Worm (Caenorhabditis elegans) whole organism, L2 larva: ENCODE data around the gene Y53G8AR.9.

ENCODE experiments used
- C34F6.9 ChIP-seq: fragments of 150-350 bp; optimal IDR thresholded peaks from 2 replicates; lab custom pipeline; 2014; ENCODE audit warnings: missing biosample characterization, missing genetic modification characterization
- F13H6.1 ChIP-seq: sonication (generic microtip); optimal IDR thresholded peaks from 2 replicates; lab custom pipeline; 2016; ENCODE audit warnings: missing genetic modification characterization, missing compliant biosample characterization
- Y55F3AM.14 ChIP-seq: fragments of 200-800 bp; sonication (Bioruptor generic); optimal IDR thresholded peaks from 2 replicates; lab custom pipeline; 2018; ENCODE audit warnings: mild to moderate bottlenecking, missing genetic modification characterization, missing compliant biosample characterization
- ZK546.5 ChIP-seq: sonication (generic microtip); optimal IDR thresholded peaks from 2 replicates; lab custom pipeline; 2017; ENCODE audit warnings: missing biosample characterization, missing genetic modification characterization
- alr-1 ChIP-seq: fragments of 150-350 bp; optimal IDR thresholded peaks from 2 replicates; lab custom pipeline; 2014; ENCODE audit warnings: missing biosample characterization, missing genetic modification characterization
- blmp-1 ChIP-seq: sonication (generic microtip); optimal IDR thresholded peaks from 2 replicates; lab custom pipeline; 2017; ENCODE audit warnings: missing genetic modification characterization, mild to moderate bottlenecking, missing compliant biosample characterization, antibody characterized with exemption, moderate library complexity; ENCODE audit not compliant: insufficient read depth
- ceh-16 ChIP-seq: fragments of 150-350 bp; optimal IDR thresholded peaks from 2 replicates; lab custom pipeline; 2014; ENCODE audit warnings: missing biosample characterization, missing genetic modification characterization
- ceh-82 ChIP-seq: fragments of 150-350 bp; optimal IDR thresholded peaks from 2 replicates; lab custom pipeline; 2014; ENCODE audit warnings: missing biosample characterization, missing genetic modification characterization
- crh-2 ChIP-seq: sonication (generic microtip); optimal IDR thresholded peaks from 2 replicates; lab custom pipeline; 2017; ENCODE audit warnings: missing biosample characterization, missing genetic modification characterization
- dmd-4 ChIP-seq: sonication (generic microtip); optimal IDR thresholded peaks from 2 replicates; lab custom pipeline; 2017; ENCODE audit warnings: missing biosample characterization, missing genetic modification characterization
- egl-27 ChIP-seq: sonication (generic microtip); optimal IDR thresholded peaks from 3 replicates; lab custom pipeline; 2017; ENCODE audit warnings: missing biosample characterization, missing genetic modification reagents, missing genetic modification characterization
- elt-1 ChIP-seq: fragments of 150-350 bp; optimal IDR thresholded peaks from 2 replicates; lab custom pipeline; 2014; ENCODE audit warnings: missing biosample characterization, missing genetic modification characterization
- elt-3 ChIP-seq: sonication (generic microtip); optimal IDR thresholded peaks from 2 replicates; lab custom pipeline; 2017; ENCODE audit warnings: missing biosample characterization, missing genetic modification characterization
- gmeb-1 ChIP-seq: fragments of 150-350 bp; optimal IDR thresholded peaks from 2 replicates; lab custom pipeline; 2014; ENCODE audit warnings: missing biosample characterization, missing genetic modification characterization
- lin-11 ChIP-seq: fragments of 150-350 bp; sonication (generic microtip); optimal IDR thresholded peaks from 2 replicates; lab custom pipeline; 2014; ENCODE audit warnings: missing biosample characterization, missing genetic modification characterization, inconsistent platforms, mixed read lengths
- lsy-2 ChIP-seq, 2 experiments: fragments of 150-350 bp in 1 of 2; sonication (generic microtip) in 1 of 2; optimal IDR thresholded peaks; 2 replicates each; lab custom pipeline; 2014 to 2017; ENCODE audit warnings: missing biosample characterization in 2 of 2, missing genetic modification characterization in 2 of 2
- mdl-1 ChIP-seq, 2 experiments: fragments of 150-350 bp in 1 of 2; sonication (generic microtip) in 1 of 2; optimal IDR thresholded peaks; 2 replicates each; lab custom pipeline; 2017; ENCODE audit warnings: missing biosample characterization in 2 of 2, missing genetic modification characterization in 2 of 2
- nhr-10 ChIP-seq: sonication (generic microtip); optimal IDR thresholded peaks from 2 replicates; lab custom pipeline; 2017; ENCODE audit warnings: missing biosample characterization, missing genetic modification characterization
- nhr-11 ChIP-seq: fragments of 150-350 bp; optimal IDR thresholded peaks from 2 replicates; lab custom pipeline; 2014; ENCODE audit warnings: missing biosample characterization, missing genetic modification characterization
- nhr-12 ChIP-seq: fragments of 150-350 bp; optimal IDR thresholded peaks from 2 replicates; lab custom pipeline; 2014; ENCODE audit warnings: missing biosample characterization, missing genetic modification characterization
- nhr-23 ChIP-seq: fragments of 150-350 bp; optimal IDR thresholded peaks from 2 replicates; lab custom pipeline; 2014; ENCODE audit warnings: missing biosample characterization, missing genetic modification reagents, missing genetic modification characterization
- nhr-237 ChIP-seq: fragments of 150-350 bp; optimal IDR thresholded peaks from 2 replicates; lab custom pipeline; 2014; ENCODE audit warnings: missing biosample characterization, missing genetic modification characterization
- nhr-25 ChIP-seq: fragments of 150-350 bp; sonication (generic microtip); optimal IDR thresholded peaks from 3 replicates; lab custom pipeline; 2014; ENCODE audit warnings: missing biosample characterization, missing genetic modification characterization
- nhr-6 ChIP-seq: fragments of 150-350 bp; optimal IDR thresholded peaks from 2 replicates; lab custom pipeline; 2014; ENCODE audit warnings: missing biosample characterization, missing genetic modification characterization
- nhr-77 ChIP-seq: fragments of 150-350 bp; optimal IDR thresholded peaks from 2 replicates; lab custom pipeline; 2014; ENCODE audit warnings: missing biosample characterization, missing genetic modification characterization
- peb-1 ChIP-seq: fragments of 150-350 bp; optimal IDR thresholded peaks from 2 replicates; lab custom pipeline; 2014; ENCODE audit warnings: missing biosample characterization, missing genetic modification characterization
- sem-4 ChIP-seq: fragments of 150-350 bp; optimal IDR thresholded peaks from 2 replicates; lab custom pipeline; 2014; ENCODE audit warnings: missing biosample characterization, missing genetic modification reagents, missing genetic modification characterization
- skn-1 ChIP-seq: sonication (generic microtip); optimal IDR thresholded peaks from 2 replicates; lab custom pipeline; 2017; ENCODE audit warnings: missing biosample characterization, missing genetic modification characterization
- snpc-4 ChIP-seq: fragments of 150-350 bp; optimal IDR thresholded peaks from 2 replicates; lab custom pipeline; 2014; ENCODE audit warnings: missing biosample characterization, missing genetic modification characterization
- unc-39 ChIP-seq: fragments of 150-350 bp; optimal IDR thresholded peaks from 2 replicates; lab custom pipeline; 2014; ENCODE audit warnings: missing biosample characterization, missing genetic modification characterization
- unc-62 ChIP-seq: fragments of 150-350 bp; optimal IDR thresholded peaks from 2 replicates; lab custom pipeline; 2014; ENCODE audit warnings: missing biosample characterization, missing genetic modification reagents, missing genetic modification characterization
- ztf-11 ChIP-seq: sonication (generic microtip); optimal IDR thresholded peaks from 2 replicates; lab custom pipeline; 2017; ENCODE audit warnings: missing biosample characterization, missing genetic modification characterization
- ztf-4 ChIP-seq: fragments of 150-350 bp; optimal IDR thresholded peaks from 2 replicates; lab custom pipeline; 2014; ENCODE audit warnings: missing biosample characterization, missing genetic modification characterization

Gene Y53G8AR.9

ce11 chrIII:3323906-3324305 is 2.9 kb upstream of the Y53G8AR.9 start (continued):
- TF ChIP-seq lsy-2 (tag; optimal IDR thresholded peaks at IDR 0.05; lab: Kevin White, UChicago) (peak; percentile 69 to 91), mdl-1 (tag; optimal IDR thresholded peaks at IDR 0.05; lab: Kevin White, UChicago) (no peak), snpc-4 (tag; lab: Kevin White, UChicago) (peak; percentile 21), nhr-11 (tag; lab: Kevin White, UChicago) (no peak), ceh-16 (tag; lab: Kevin White, UChicago) (no peak), ztf-4 (tag; lab: Kevin White, UChicago) (no peak), gmeb-1 (tag; lab: Kevin White, UChicago) (peak; percentile 69), C34F6.9 (tag; lab: Kevin White, UChicago) (peak; percentile 80), F13H6.1 (tag; lab: Kevin White, UChicago) (peak; percentile 22), ztf-11 (tag; lab: Kevin White, UChicago) (no peak), nhr-12 (tag; lab: Kevin White, UChicago) (no peak), nhr-237 (no peak), unc-62 (GFP tag; lab: Kevin White, UChicago) (no peak), nhr-6 (tag; lab: Kevin White, UChicago) (peak; percentile 65), nhr-10 (tag; lab: Kevin White, UChicago) (no peak), peb-1 (tag; lab: Kevin White, UChicago) (no peak)

- TF ChIP-seq nhr-23 (tag; lab: Kevin White, UChicago) = no peak
- TF ChIP-seq ztf-11 (tag; lab: Kevin White, UChicago) = no peak
- TF ChIP-seq lin-11 (tag; lab: Kevin White, UChicago) = no peak
- TF ChIP-seq lsy-2 (tag; optimal IDR thresholded peaks at IDR 0.05; lab: Kevin White, UChicago) = peak in 1 of 2 experiments; percentile 30
- TF ChIP-seq crh-2 (tag; lab: Kevin White, UChicago) = peak; percentile 29
- TF ChIP-seq alr-1 (tag; lab: Kevin White, UChicago) = no peak
- no peak for TF ChIP-seq unc-39 (tag; lab: Kevin White, UChicago)
These were observed 1.4 kb upstream of the Y53G8AR.9 start, which contains the start of gene phf-15 for ce11 chrIII:3322317-3323010. phf-15 (plus strand) TSS chrIII:3322853.

ce11 chrIII:3317887-3318286 is 3.2 kb downstream of the Y53G8AR.9 start:
- TF ChIP-seq ZK546.5 (tag; lab: Kevin White, UChicago) (no peak), nhr-10 (tag; lab: Kevin White, UChicago) (no peak), nhr-77 (no peak), ceh-16 (tag; lab: Kevin White, UChicago) (no peak), ztf-4 (tag; lab: Kevin White, UChicago) (no peak), lin-11 (tag; lab: Kevin White, UChicago) (no peak), nhr-12 (tag; lab: Kevin White, UChicago) (no peak), lsy-2 (tag; optimal IDR thresholded peaks at IDR 0.05; lab: Kevin White, UChicago) (no peak), sem-4 (tag; lab: Kevin White, UChicago) (no peak), dmd-4 (tag; lab: Kevin White, UChicago) (no peak), ceh-82 (no peak), nhr-25 (tag; lab: Kevin White, UChicago) (no peak), elt-1 (no peak), unc-39 (tag; lab: Kevin White, UChicago) (no peak), Y55F3AM.14 (no peak), C34F6.9 (tag; lab: Kevin White, UChicago) (no peak), blmp-1 (tag; lab: Kevin White, UChicago) (no peak)
- TF ChIP-seq, all 48 proteins: peak for 0

ce11 chrIII:3312111-3312510 is 8.9 kb downstream of the Y53G8AR.9 start:
- TF ChIP-seq egl-27 (tag; lab: Kevin White, UChicago) (no peak), lsy-2 (tag; optimal IDR thresholded peaks at IDR 0.05; lab: Kevin White, UChicago) (peak in 1 of 2 experiments; percentile 86), skn-1 (tag; lab: Kevin White, UChicago) (no peak), ceh-16 (tag; lab: Kevin White, UChicago) (no peak), blmp-1 (tag; lab: Kevin White, UChicago) (no peak), elt-3 (tag; lab: Kevin White, UChicago) (no peak)
